Worm (Caenorhabditis elegans): ENCODE data around the gene elo-2.

The elo-2 gene

ce11 chrIV:17441260-17441659 is 25.9 kb downstream of the elo-2 start (continued):
- TF ChIP-seq hlh-17 (GFP tag; optimal IDR thresholded peaks at IDR 0.05; ENCODE audit: borderline replicate concordance) (no peak), lir-3 (tag; optimal IDR thresholded peaks at IDR 0.05; ENCODE audit: poor library complexity) (no peak), xbp-1 (tag; optimal IDR thresholded peaks at IDR 0.05) (no peak), nhr-237 (tag; optimal IDR thresholded peaks at IDR 0.05) (no peak), unc-62 (GFP tag; optimal IDR thresholded peaks at IDR 0.05) (no peak), F16B12.6 (tag; optimal IDR thresholded peaks at IDR 0.05) (no peak), ama-1 (optimal IDR thresholded peaks at IDR 0.05) (no peak), aly-2 (tag; optimal IDR thresholded peaks at IDR 0.05) (no peak), ceh-88 (GFP tag; IDR thresholded peaks at IDR 0.05) (no peak), nhr-20 (tag; optimal IDR thresholded peaks at IDR 0.05) (peak; percentile 67), C16A3.4 (tag; optimal IDR thresholded peaks at IDR 0.05) (no peak), nhr-11 (tag; optimal IDR thresholded peaks at IDR 0.05) (no peak), lin-14 (GFP tag; optimal IDR thresholded peaks at IDR 0.05) (peak; percentile 39), sox-4 (tag; optimal IDR thresholded peaks at IDR 0.05) (no peak), pag-3 (tag; optimal IDR thresholded peaks at IDR 0.05; ENCODE audit: borderline replicate concordance, insufficient read depth) (no peak), nhr-85 (tag) (peak; percentile 79), efl-1 (optimal IDR thresholded peaks at IDR 0.05) (no peak), efl-1 (GFP tag; optimal IDR thresholded peaks at IDR 0.05 in 1 of 2) (peak in 1 of 2 experiments; percentile 33), elt-3 (tag; optimal IDR thresholded peaks at IDR 0.05) (no peak), egl-27 (tag; optimal IDR thresholded peaks at IDR 0.05) (no peak), sup-37 (GFP tag; optimal IDR thresholded peaks at IDR 0.05) (no peak), swsn-7 (tag; optimal IDR thresholded peaks at IDR 0.05) (no peak), aha-1 (tag; optimal IDR thresholded peaks at IDR 0.05) (no peak), pax-3 (tag; optimal IDR thresholded peaks at IDR 0.05) (no peak), zip-4 (GFP tag; optimal IDR thresholded peaks at IDR 0.05) (no peak), unc-130 (tag; optimal IDR thresholded peaks at IDR 0.05) (no peak)

- TF ChIP-seq snpc-4 (tag; optimal IDR thresholded peaks at IDR 0.05) = no peak
- peak; percentile 32 for TF ChIP-seq nhr-85 (tag)
- peak; percentile 63 for TF ChIP-seq elt-2 (tag; optimal IDR thresholded peaks at IDR 0.05)
Measured at ce11 chrIV:17440417-17440816, 26.8 kb downstream of the elo-2 start, which contains the start of gene F08A7.1. Gene F08A7.1, plus strand, starts transcription at chrIV:17440607.

ce11 chrIV:17440001-17440400 is 27.2 kb downstream of the elo-2 start, which contains the start of gene C06A12.19:
Gene C06A12.19, minus strand, starts transcription at chrIV:17440101.
- no peak for TF ChIP-seq aly-2 (tag; optimal IDR thresholded peaks at IDR 0.05)
- no peak for TF ChIP-seq skn-1 (tag; optimal IDR thresholded peaks at IDR 0.05)
- no peak for TF ChIP-seq efl-1 (optimal IDR thresholded peaks at IDR 0.05)
- no peak for TF ChIP-seq efl-1 (GFP tag; optimal IDR thresholded peaks at IDR 0.05 in 1 of 2)
- TF ChIP-seq grh-1 (GFP tag; IDR thresholded peaks at IDR 0.05) = no peak
- TF ChIP-seq dsc-1 (tag; optimal IDR thresholded peaks at IDR 0.05) = no peak
- TF ChIP-seq mdl-1 (tag; optimal IDR thresholded peaks at IDR 0.05) = no peak
- no peak for TF ChIP-seq ceh-90 (tag; optimal IDR thresholded peaks at IDR 0.05)
- no peak for TF ChIP-seq irx-1 (tag; optimal IDR thresholded peaks at IDR 0.05)

ce11 chrIV:17437038-17437437 is 30.2 kb downstream of the elo-2 start, which contains the start of gene C06A12.8:
Gene C06A12.8, plus strand, starts transcription at chrIV:17437338.
- TF ChIP-seq lin-35 (GFP tag; optimal IDR thresholded peaks at IDR 0.05) (no peak), nhr-47 (tag; optimal IDR thresholded peaks at IDR 0.05) (no peak), swsn-7 (tag; optimal IDR thresholded peaks at IDR 0.05) (no peak), elt-3 (tag; optimal IDR thresholded peaks at IDR 0.05) (no peak), elt-2 (tag; optimal IDR thresholded peaks at IDR 0.05) (no peak), zip-4 (GFP tag; optimal IDR thresholded peaks at IDR 0.05) (no peak), ceh-88 (GFP tag; IDR thresholded peaks at IDR 0.05) (no peak), lin-15B (tag; optimal IDR thresholded peaks at IDR 0.05) (no peak), efl-3 (GFP tag; optimal IDR thresholded peaks at IDR 0.05) (no peak), unc-130 (tag; optimal IDR thresholded peaks at IDR 0.05) (no peak), mdl-1 (tag; optimal IDR thresholded peaks at IDR 0.05) (no peak), ztf-11 (tag; optimal IDR thresholded peaks at IDR 0.05) (no peak)
